Fruit fly (Drosophila melanogaster) S2 (cell line): Measurements from ENCODE around the gene CG42397.

ENCODE experiments used
- CG8478 ChIP-seq: fragments of >200 bp; optimal IDR thresholded peaks from 2 replicates; lab custom pipeline; 2018
- CTCF ChIP-seq, 2 experiments: fragments of >200 bp; optimal IDR thresholded peaks; 2 replicates each; lab custom pipeline; 2018

- TF ChIP-seq CTCF (optimal IDR thresholded peaks at IDR 0.05; lab: Kevin White, UChicago) (no peak), CG8478 (no peak)
Observed at dm6 chr3L:11925382-11925781, 48.2 kb downstream of the CG42397 start.
